Worm (Caenorhabditis elegans) whole organism, L4 larva: ENCODE results near the gene dmd-3.

Source experiments
- D1046.2 ChIP-seq: fragments of 200-800 bp; sonication (Bioruptor generic); IDR thresholded peaks from 2 replicates; pipeline ENCODE4 v1.3.6; 2022; ENCODE audit warnings: missing genetic modification characterization, missing compliant biosample characterization
- F37D6.2 ChIP-seq: sonication (generic microtip); optimal IDR thresholded peaks from 2 replicates; lab custom pipeline; 2016; ENCODE audit warnings: mild to moderate bottlenecking, missing genetic modification characterization, missing compliant biosample characterization
- F44E2.7 ChIP-seq: fragments of 200-800 bp; sonication (Bioruptor generic); IDR thresholded peaks from 2 replicates; pipeline ENCODE4 v2.1.2; 2022; ENCODE audit warnings: missing genetic modification characterization, missing compliant biosample characterization
- T26A8.4 ChIP-seq: fragments of 200-800 bp; sonication (Bioruptor generic); IDR thresholded peaks from 2 replicates; pipeline ENCODE4 v1.3.6; 2022; ENCODE audit warnings: missing genetic modification characterization, missing compliant biosample characterization
- Y105C5A.15 ChIP-seq: fragments of 200-800 bp; sonication (Bioruptor generic); IDR thresholded peaks from 2 replicates; pipeline ENCODE4 v1.3.6; 2022; ENCODE audit warnings: missing genetic modification characterization, missing compliant biosample characterization
- Y48G9A.11 ChIP-seq: fragments of 200-800 bp; sonication (Bioruptor generic); IDR thresholded peaks from 2 replicates; pipeline ENCODE4 v1.3.6; 2022; ENCODE audit warnings: missing genetic modification reagents, missing genetic modification characterization, missing compliant biosample characterization
- Y5F2A.4 ChIP-seq: fragments of 200-800 bp; sonication (Bioruptor generic); optimal IDR thresholded peaks from 2 replicates; lab custom pipeline; 2018; ENCODE audit warnings: mild to moderate bottlenecking, missing genetic modification characterization, missing compliant biosample characterization
- aha-1 ChIP-seq: fragments of 150-350 bp; peaks from one replicate; lab custom pipeline; 2014; ENCODE audit warnings: missing biosample characterization, missing genetic modification characterization
- aly-2 ChIP-seq: sonication (generic microtip); optimal IDR thresholded peaks from 2 replicates; lab custom pipeline; 2018; ENCODE audit warnings: missing biosample characterization, missing genetic modification characterization
- ama-1 ChIP-seq: fragments of 150-350 bp; optimal IDR thresholded peaks from 2 replicates; lab custom pipeline; 2014; ENCODE audit warnings: inconsistent platforms, mixed read lengths
- ceh-20 ChIP-seq: fragments of 200-800 bp; sonication (Bioruptor generic); IDR thresholded peaks from 2 replicates; pipeline ENCODE4 v1.3.6; 2022; ENCODE audit warnings: missing genetic modification reagents, missing genetic modification characterization, missing compliant biosample characterization
- ceh-44 ChIP-seq: fragments of 200-800 bp; sonication (Bioruptor generic); IDR thresholded peaks from 2 replicates; pipeline ENCODE4 v1.3.6; 2022; ENCODE audit warnings: missing genetic modification reagents, missing genetic modification characterization, missing compliant biosample characterization
- ceh-62 ChIP-seq: sonication (generic microtip); optimal IDR thresholded peaks from 2 replicates; lab custom pipeline; 2017; ENCODE audit warnings: missing biosample characterization, missing genetic modification characterization
- ceh-82 ChIP-seq: sonication (generic microtip); optimal IDR thresholded peaks from 2 replicates; lab custom pipeline; 2017; ENCODE audit warnings: missing biosample characterization, missing genetic modification characterization
- ces-1 ChIP-seq: fragments of 150-350 bp; sonication (generic microtip); optimal IDR thresholded peaks from 4 replicates; lab custom pipeline; 2014; ENCODE audit warnings: missing biosample characterization, missing genetic modification reagents, missing genetic modification characterization
- cey-2 ChIP-seq: sonication (generic microtip); optimal IDR thresholded peaks from 3 replicates; lab custom pipeline; 2017; ENCODE audit warnings: missing genetic modification characterization, mild to moderate bottlenecking, missing compliant biosample characterization, antibody characterized with exemption, borderline replicate concordance; ENCODE audit not compliant: insufficient read depth
- ctbp-1 ChIP-seq: fragments of 200-800 bp; sonication (Bioruptor generic); IDR thresholded peaks from 2 replicates; pipeline ENCODE4 v1.3.6; 2022; ENCODE audit warnings: missing genetic modification reagents, missing genetic modification characterization, missing compliant biosample characterization
- daf-16 ChIP-seq, 3 experiments: sonication (generic microtip); optimal IDR thresholded peaks; 2 replicates each; lab custom pipeline; 2016 to 2017; ENCODE audit warnings: missing genetic modification characterization in 3 of 3, missing genetic modification reagents in 3 of 3, mild to moderate bottlenecking in 2 of 3, missing compliant biosample characterization in 2 of 3, missing biosample characterization in 1 of 3, moderate library complexity in 1 of 3
- daf-8 ChIP-seq: fragments of 200-800 bp; sonication (Bioruptor generic); IDR thresholded peaks from 2 replicates; pipeline ENCODE4 v1.3.6; 2022; ENCODE audit warnings: missing genetic modification characterization, missing compliant biosample characterization
- dmd-8 ChIP-seq: fragments of 200-800 bp; sonication (Bioruptor generic); IDR thresholded peaks from 2 replicates; pipeline ENCODE4 v1.3.6; 2022; ENCODE audit warnings: missing genetic modification characterization, missing compliant biosample characterization
- dmd-9 ChIP-seq: fragments of 200-800 bp; sonication (Bioruptor generic); IDR thresholded peaks from 2 replicates; pipeline ENCODE4 v1.3.6; 2022; ENCODE audit warnings: missing genetic modification reagents, missing genetic modification characterization, missing compliant biosample characterization
- dpl-1 ChIP-seq: fragments of 150-350 bp; optimal IDR thresholded peaks from 2 replicates; lab custom pipeline; 2014; ENCODE audit warnings: missing biosample characterization, missing genetic modification reagents, missing genetic modification characterization
- duxl-1 ChIP-seq: sonication (generic microtip); optimal IDR thresholded peaks from 2 replicates; lab custom pipeline; 2016; ENCODE audit warnings: mild to moderate bottlenecking, missing genetic modification characterization, moderate library complexity, missing compliant biosample characterization; ENCODE audit not compliant: poor library complexity
- egl-27 ChIP-seq: sonication (generic microtip); optimal IDR thresholded peaks from 3 replicates; lab custom pipeline; 2017; ENCODE audit warnings: missing biosample characterization, missing genetic modification reagents, missing genetic modification characterization
- egl-43 ChIP-seq: fragments of 200-800 bp; sonication (Bioruptor generic); IDR thresholded peaks from 2 replicates; pipeline ENCODE4 v1.3.6; 2022; ENCODE audit warnings: missing genetic modification reagents, missing genetic modification characterization, missing compliant biosample characterization
- hif-1 ChIP-seq, 2 experiments: sonication (generic microtip); optimal IDR thresholded peaks; 2 replicates each; lab custom pipeline; 2016 to 2017; ENCODE audit warnings: missing compliant biosample characterization in 2 of 2, missing genetic modification characterization in 2 of 2, missing genetic modification reagents in 2 of 2, missing genotype in 2 of 2, mild to moderate bottlenecking in 1 of 2
- jun-1 ChIP-seq: fragments of 150-350 bp; optimal IDR thresholded peaks from 2 replicates; lab custom pipeline; 2014; ENCODE audit warnings: missing biosample characterization, missing genetic modification reagents, missing genetic modification characterization
- lim-7 ChIP-seq: fragments of 200-800 bp; sonication (Bioruptor generic); IDR thresholded peaks from 2 replicates; pipeline ENCODE4 v1.3.6; 2022; ENCODE audit warnings: missing genetic modification characterization, missing compliant biosample characterization
- lin-29 ChIP-seq: fragments of 200-800 bp; sonication (Bioruptor generic); IDR thresholded peaks from 2 replicates; pipeline ENCODE4 v1.3.6; 2022; ENCODE audit warnings: missing genetic modification reagents, missing genetic modification characterization, missing compliant biosample characterization
- madf-5 ChIP-seq, 2 experiments: fragments of 200-800 bp; sonication (Bioruptor generic); IDR thresholded peaks; 2 replicates each; pipeline ENCODE4 v1.3.6; 2022; ENCODE audit warnings: missing compliant biosample characterization in 2 of 2, missing genetic modification characterization in 2 of 2
- mes-2 ChIP-seq: sonication (generic microtip); optimal IDR thresholded peaks from 2 replicates; lab custom pipeline; 2016; ENCODE audit warnings: missing genotype, mild to moderate bottlenecking, missing genetic modification characterization, missing compliant biosample characterization; ENCODE audit not compliant: poor library complexity, severe bottlenecking
- nhr-25 ChIP-seq: sonication (generic microtip); optimal IDR thresholded peaks from 2 replicates; lab custom pipeline; 2017; ENCODE audit warnings: missing genetic modification characterization, mild to moderate bottlenecking, missing compliant biosample characterization, antibody characterized with exemption, moderate library complexity, borderline replicate concordance; ENCODE audit not compliant: insufficient read depth
- nhr-28 ChIP-seq: fragments of 150-350 bp; optimal IDR thresholded peaks from 2 replicates; lab custom pipeline; 2014; ENCODE audit warnings: missing biosample characterization, missing genetic modification characterization
- nhr-41 ChIP-seq: fragments of 200-800 bp; sonication (Bioruptor generic); IDR thresholded peaks from 2 replicates; pipeline ENCODE4 v1.3.6; 2022; ENCODE audit warnings: missing genetic modification reagents, missing genetic modification characterization, missing compliant biosample characterization
- nhr-42 ChIP-seq: fragments of 200-800 bp; sonication (Bioruptor generic); IDR thresholded peaks from 2 replicates; pipeline ENCODE4 v1.3.6; 2022; ENCODE audit warnings: missing genetic modification characterization, missing compliant biosample characterization
- nhr-77 ChIP-seq: fragments of 150-350 bp; optimal IDR thresholded peaks from 2 replicates; lab custom pipeline; 2014; ENCODE audit warnings: missing biosample characterization, missing genetic modification characterization
- php-3 ChIP-seq: fragments of 200-800 bp; sonication (Bioruptor generic); IDR thresholded peaks from 2 replicates; pipeline ENCODE4 v1.3.6; 2022; ENCODE audit warnings: missing genetic modification reagents, missing genetic modification characterization, missing compliant biosample characterization
- rbr-2 ChIP-seq: sonication (generic microtip); optimal IDR thresholded peaks from 2 replicates; lab custom pipeline; 2016; ENCODE audit warnings: missing genotype, missing genetic modification characterization, missing compliant biosample characterization
- saeg-2 ChIP-seq: fragments of 200-800 bp; sonication (Bioruptor generic); IDR thresholded peaks from 2 replicates; pipeline ENCODE4 v1.3.6; 2022; ENCODE audit warnings: missing genetic modification reagents, missing genetic modification characterization, missing compliant biosample characterization
- skn-1 ChIP-seq: fragments of 150-350 bp; optimal IDR thresholded peaks from 2 replicates; lab custom pipeline; 2014; ENCODE audit warnings: missing biosample characterization, missing genetic modification characterization
- snpc-1.2 ChIP-seq: fragments of 200-800 bp; sonication (Bioruptor generic); IDR thresholded peaks from 2 replicates; pipeline ENCODE4 v1.3.6; 2022; ENCODE audit warnings: missing genetic modification reagents, missing genetic modification characterization, missing compliant biosample characterization
- spr-3 ChIP-seq: fragments of 200-800 bp; sonication (Bioruptor generic); optimal IDR thresholded peaks from 2 replicates; lab custom pipeline; 2018; ENCODE audit warnings: mild to moderate bottlenecking, missing genetic modification characterization, missing compliant biosample characterization
- tra-1 ChIP-seq: fragments of 200-800 bp; sonication (Bioruptor generic); IDR thresholded peaks from 2 replicates; pipeline ENCODE4 v1.3.6; 2022; ENCODE audit warnings: missing genetic modification reagents, missing genetic modification characterization, missing compliant biosample characterization
- unc-39 ChIP-seq: sonication (generic microtip); optimal IDR thresholded peaks from 2 replicates; lab custom pipeline; 2017; ENCODE audit warnings: missing biosample characterization, missing genetic modification characterization
- zfp-2 ChIP-seq: sonication (generic microtip); optimal IDR thresholded peaks from 2 replicates; lab custom pipeline; 2016; ENCODE audit warnings: mild to moderate bottlenecking, missing genetic modification characterization, missing compliant biosample characterization
- ztf-7 ChIP-seq: fragments of 150-350 bp; optimal IDR thresholded peaks from 2 replicates; lab custom pipeline; 2014; ENCODE audit warnings: missing biosample characterization, missing genetic modification characterization

dmd-3 gene

DNA sequence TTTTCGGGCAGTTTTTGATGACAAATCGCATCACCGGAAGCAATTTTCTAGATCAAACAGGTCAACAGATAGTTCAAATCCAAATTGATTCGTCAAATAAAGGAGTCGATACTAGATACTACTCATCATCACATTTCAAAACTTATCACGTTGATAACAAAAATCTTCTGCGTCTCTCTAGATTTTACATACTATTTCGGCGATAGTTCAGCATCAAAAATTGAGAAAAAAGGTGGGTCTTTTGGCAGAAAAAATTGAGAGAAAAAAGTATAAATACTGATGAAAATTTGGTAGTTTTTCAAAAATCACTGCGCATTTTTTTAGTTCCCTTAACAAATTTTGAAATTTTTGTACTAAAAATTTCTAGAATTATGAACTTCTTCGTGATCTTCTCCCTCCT is 41.9 kb downstream of the dmd-3 start, which contains the start of gene nlp-26:
TSS of gene nlp-26 (plus strand) at position 301 of the 400 bp plus-strand sequence.
- TF ChIP-seq nhr-42 (GFP tag; lab: Robert Waterston, UW) (no peak), F44E2.7 (GFP tag; lab: Robert Waterston, UW) (no peak), ceh-62 (tag; lab: Kevin White, UChicago) (no peak), F37D6.2 (tag; lab: Kevin White, UChicago) (no peak), egl-43 (GFP tag; lab: Robert Waterston, UW) (no peak), lin-29 (no peak), nhr-41 (GFP tag; lab: Robert Waterston, UW) (no peak), unc-39 (tag; lab: Kevin White, UChicago) (no peak)
- TF ChIP-seq, all 104 proteins: peak for 0

DNA sequence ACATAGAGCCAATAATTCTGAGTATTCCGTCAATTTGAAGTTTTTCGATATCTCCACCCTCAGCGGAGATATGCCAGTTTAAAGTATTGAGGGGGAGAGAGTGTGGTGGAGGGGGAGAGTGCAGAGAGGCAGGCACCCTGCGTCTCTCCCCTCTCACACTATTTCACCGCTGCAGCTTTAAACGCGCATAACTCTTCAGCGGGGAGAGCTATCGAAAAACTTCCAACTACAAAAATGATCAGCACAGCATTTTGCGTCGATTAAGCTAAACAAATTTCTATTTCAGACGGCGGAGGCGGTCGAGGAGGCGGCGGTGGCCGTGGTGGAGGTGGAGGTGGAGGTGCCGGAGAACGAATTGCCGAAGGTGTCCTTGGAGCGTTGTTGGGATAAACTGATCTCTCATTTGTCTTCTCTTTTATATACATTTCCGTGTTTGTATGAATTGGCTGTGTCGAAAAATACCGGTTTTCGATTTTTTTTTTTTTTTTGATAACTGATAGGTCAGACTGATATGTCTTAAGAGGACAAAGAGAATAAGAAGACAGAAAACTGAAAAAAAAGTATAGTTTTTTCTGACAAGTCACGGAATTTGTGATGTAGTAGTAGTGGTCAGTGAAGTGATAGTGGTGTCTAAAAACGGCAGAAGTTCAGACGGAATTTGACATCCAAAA is 43.2 kb downstream of the dmd-3 start:
- TF ChIP-seq egl-27 (tag; lab: Kevin White, UChicago) (no peak), ztf-7 (tag; lab: Kevin White, UChicago) (no peak), saeg-2 (GFP tag; lab: Robert Waterston, UW) (no peak), dmd-9 (GFP tag; lab: Robert Waterston, UW) (no peak), skn-1 (tag; lab: Kevin White, UChicago) (no peak), D1046.2 (GFP tag; lab: Robert Waterston, UW) (peak; percentile 61; the same call in 1 of the 2 replicates), zfp-2 (no peak), php-3 (GFP tag; lab: Robert Waterston, UW) (peak; percentile 42; the same call in 1 of the 2 replicates), aly-2 (no peak), dpl-1 (no peak), ama-1 (no peak), ceh-82 (no peak), dmd-8 (GFP tag; lab: Robert Waterston, UW) (no peak), nhr-28 (tag; lab: Kevin White, UChicago) (peak; percentile 75), lin-29 (0 out of 2 replicates have a peak, but pooled peaks have one; percentile 6), jun-1 (tag; lab: Kevin White, UChicago) (no peak), Y105C5A.15 (GFP tag; lab: Robert Waterston, UW) (no peak), spr-3 (GFP tag; lab: Kevin White, UChicago) (no peak), Y48G9A.11 (GFP tag; lab: Robert Waterston, UW) (no peak), daf-8 (no peak), snpc-1.2 (GFP tag; lab: Robert Waterston, UW) (no peak), F37D6.2 (tag; lab: Kevin White, UChicago) (no peak), ceh-44 (no peak), cey-2 (tag; lab: Kevin White, UChicago) (peak; percentile 60), hif-1 (tag; optimal IDR thresholded peaks at IDR 0.05; lab: Kevin White, UChicago) (peak in 1 of 2 experiments; percentile 23), ctbp-1 (GFP tag; lab: Robert Waterston, UW) (peak; percentile 32; the same call in 1 of the 2 replicates), lim-7 (0 out of 2 replicates have a peak, but pooled peaks have one; percentile 32), nhr-41 (GFP tag; lab: Robert Waterston, UW) (0 out of 2 replicates have a peak, but pooled peaks have one; percentile 7), nhr-77 (tag; lab: Kevin White, UChicago) (no peak), ceh-20 (GFP tag; lab: Robert Waterston, UW) (no peak), nhr-25 (tag; lab: Kevin White, UChicago) (no peak), tra-1 (GFP tag; lab: Robert Waterston, UW) (0 out of 2 replicates have a peak, but pooled peaks have one; percentile 8), ces-1 (GFP tag; lab: Kevin White, UChicago) (no peak), T26A8.4 (GFP tag; lab: Robert Waterston, UW) (peak; percentile 66; the same call in 1 of the 2 replicates), mes-2 (tag; lab: Kevin White, UChicago) (peak; percentile 25), Y5F2A.4 (GFP tag; lab: Kevin White, UChicago) (no peak), duxl-1 (no peak), egl-43 (GFP tag; lab: Robert Waterston, UW) (peak; percentile 66), daf-16 (GFP tag; optimal IDR thresholded peaks at IDR 0.05; lab: Kevin White, UChicago) (no peak), daf-16 (tag; optimal IDR thresholded peaks at IDR 0.05; lab: Kevin White, UChicago) (no peak), unc-39 (tag; lab: Kevin White, UChicago) (no peak), madf-5 (GFP tag; IDR thresholded peaks at IDR 0.05; lab: Robert Waterston, UW) (0 out of 4 replicates have a peak, but pooled peaks have one; percentile 11 to 31), rbr-2 (tag; lab: Kevin White, UChicago) (no peak), aha-1 (tag; lab: Kevin White, UChicago) (peak; percentile 86)
